Fruit fly (Drosophila melanogaster) whole organism, embryonic: ENCODE results near the gene CG5435.

ENCODE experiments used
- ATbp ChIP-seq: fragments of 200-800 bp; sonication (Bioruptor generic); optimal IDR thresholded peaks from 2 replicates; lab custom pipeline; 2017; ENCODE audit warnings: missing biosample characterization, mild to moderate bottlenecking, missing genetic modification characterization, missing genetic modification reagents
- Atf6 ChIP-seq: fragments of 200-800 bp; sonication (Bioruptor generic); IDR thresholded peaks from 2 replicates; pipeline ENCODE4 v1.3.6; 2022; ENCODE audit warnings: missing biosample characterization, missing genetic modification characterization
- Bdp1 ChIP-seq: fragments of 200-800 bp; sonication (Bioruptor generic); optimal IDR thresholded peaks from 3 replicates; lab custom pipeline; 2016; ENCODE audit warnings: missing biosample characterization, missing genetic modification characterization
- CG10267 ChIP-seq: fragments of 200-800 bp; sonication (Bioruptor generic); optimal IDR thresholded peaks from 2 replicates; lab custom pipeline; 2018; ENCODE audit warnings: missing biosample characterization, mild to moderate bottlenecking, missing genetic modification characterization, moderate library complexity
- CG10321 ChIP-seq: fragments of 200-800 bp; sonication (Bioruptor generic); IDR thresholded peaks from 2 replicates; pipeline ENCODE4 v1.3.6; 2022; ENCODE audit warnings: missing biosample characterization, missing genetic modification characterization
- CG11560 ChIP-seq: fragments of 200-800 bp; sonication (Bioruptor generic); IDR thresholded peaks from 3 replicates; pipeline ENCODE4 v1.3.6; 2022; ENCODE audit warnings: missing biosample characterization, missing genetic modification characterization
- CG13894 ChIP-seq: fragments of 200-800 bp; sonication (Bioruptor generic); optimal IDR thresholded peaks from 3 replicates; lab custom pipeline; 2018; ENCODE audit warnings: missing biosample characterization, mild to moderate bottlenecking, missing genetic modification characterization, moderate library complexity
- CG1602 ChIP-seq: fragments of 200-800 bp; sonication (Bioruptor generic); optimal IDR thresholded peaks from 3 replicates; lab custom pipeline; 2016; ENCODE audit warnings: missing biosample characterization, missing genetic modification characterization
- CG1603 ChIP-seq: fragments of 200-800 bp; sonication (Bioruptor generic); optimal IDR thresholded peaks from 2 replicates; lab custom pipeline; 2019; ENCODE audit warnings: missing biosample characterization, mild to moderate bottlenecking, missing genetic modification characterization, moderate library complexity
- CG16779 ChIP-seq: fragments of 200-800 bp; sonication (Bioruptor generic); IDR thresholded peaks from 2 replicates; pipeline ENCODE4 v1.3.6; 2022; ENCODE audit warnings: missing biosample characterization, missing genetic modification characterization
- CG17328 ChIP-seq: fragments of 200-800 bp; sonication (Bioruptor generic); IDR thresholded peaks from 2 replicates; pipeline ENCODE4 v1.3.6; 2022; ENCODE audit warnings: missing biosample characterization, missing genetic modification characterization
- CG17361 ChIP-seq: fragments of 200-800 bp; sonication (Bioruptor generic); IDR thresholded peaks from 3 replicates; pipeline ENCODE4 v1.3.6; 2022; ENCODE audit warnings: missing biosample characterization, missing genetic modification characterization
- CG17912 ChIP-seq: fragments of 200-800 bp; sonication (Bioruptor generic); optimal IDR thresholded peaks from 2 replicates; lab custom pipeline; 2018; ENCODE audit warnings: missing biosample characterization, mild to moderate bottlenecking, missing genetic modification characterization
- CG2116 ChIP-seq: fragments of 200-800 bp; sonication (Bioruptor generic); optimal IDR thresholded peaks from 3 replicates; lab custom pipeline; 2018; ENCODE audit warnings: missing biosample characterization, mild to moderate bottlenecking, missing genetic modification characterization
- CG30020 ChIP-seq: fragments of 200-800 bp; optimal IDR thresholded peaks from 2 replicates; lab custom pipeline; 2019; ENCODE audit warnings: missing biosample characterization, mild to moderate bottlenecking, missing genetic modification characterization, moderate library complexity
- CG30431 ChIP-seq: fragments of 200-800 bp; sonication (Bioruptor generic); optimal IDR thresholded peaks from 2 replicates; lab custom pipeline; 2017; ENCODE audit warnings: missing biosample characterization, missing genetic modification characterization
- CG3838 ChIP-seq: fragments of 200-800 bp; sonication (Bioruptor generic); optimal IDR thresholded peaks from 3 replicates; lab custom pipeline; 2016; ENCODE audit warnings: missing biosample characterization, missing genetic modification characterization
- CG3847 ChIP-seq: fragments of 200-800 bp; sonication (Bioruptor generic); IDR thresholded peaks from 2 replicates; pipeline ENCODE4 v1.3.6; 2022; ENCODE audit warnings: missing biosample characterization, missing genetic modification characterization
- CG4282 ChIP-seq: fragments of 200-800 bp; sonication (Bioruptor generic); optimal IDR thresholded peaks from 2 replicates; lab custom pipeline; 2016; ENCODE audit warnings: missing biosample characterization, missing genetic modification characterization
- CG4424 ChIP-seq: fragments of 200-800 bp; sonication (Bioruptor generic); optimal IDR thresholded peaks from 3 replicates; lab custom pipeline; 2016; ENCODE audit warnings: missing biosample characterization, missing genetic modification characterization
- CG4730 ChIP-seq: fragments of 200-800 bp; sonication (Bioruptor generic); IDR thresholded peaks from 2 replicates; pipeline ENCODE4 v1.3.6; 2022; ENCODE audit warnings: missing biosample characterization, missing genetic modification characterization
- CG6765 ChIP-seq: fragments of 200-800 bp; sonication (Bioruptor generic); optimal IDR thresholded peaks from 3 replicates; lab custom pipeline; 2017; ENCODE audit warnings: missing biosample characterization, mild to moderate bottlenecking, missing genetic modification characterization
- CG6854 ChIP-seq: fragments of 200-800 bp; sonication (Bioruptor generic); optimal IDR thresholded peaks from 3 replicates; lab custom pipeline; 2017; ENCODE audit warnings: missing biosample characterization, mild to moderate bottlenecking, missing genetic modification characterization
- CG9215 ChIP-seq: fragments of 200-800 bp; sonication (Bioruptor generic); IDR thresholded peaks from 2 replicates; pipeline ENCODE4 v1.3.6; 2022; ENCODE audit warnings: missing biosample characterization, missing genetic modification characterization
- Dref ChIP-seq: fragments of 200-800 bp; sonication (Bioruptor generic); IDR thresholded peaks from 2 replicates; pipeline ENCODE4 v1.3.6; 2022; ENCODE audit warnings: missing biosample characterization, missing genetic modification characterization
- Gug ChIP-seq: fragments of 200-800 bp; sonication (Bioruptor generic); IDR thresholded peaks from 4 replicates; pipeline ENCODE4 v1.3.6; 2022; ENCODE audit warnings: missing biosample characterization, missing genetic modification characterization
- H15 ChIP-seq: fragments of 200-800 bp; sonication (Bioruptor generic); IDR thresholded peaks from 3 replicates; pipeline ENCODE4 v1.3.6; 2022; ENCODE audit warnings: missing biosample characterization, missing genetic modification characterization
- HLH54F ChIP-seq: fragments of 200-800 bp; sonication (Bioruptor generic); optimal IDR thresholded peaks from 3 replicates; lab custom pipeline; 2016; ENCODE audit warnings: missing biosample characterization, missing genetic modification characterization
- Hr39 ChIP-seq: fragments of >200 bp; optimal IDR thresholded peaks from 2 replicates; lab custom pipeline; 2017
- Mes4 ChIP-seq: fragments of 200-800 bp; sonication (Bioruptor generic); optimal IDR thresholded peaks from 2 replicates; lab custom pipeline; 2016; ENCODE audit warnings: missing biosample characterization, missing genetic modification characterization
- Nf-YA ChIP-seq: fragments of 200-800 bp; sonication (Bioruptor generic); IDR thresholded peaks from 2 replicates; pipeline ENCODE4 v1.3.6; 2022; ENCODE audit warnings: missing biosample characterization, missing genetic modification characterization
- Ptx1 ChIP-seq: fragments of 200-800 bp; sonication (Bioruptor generic); IDR thresholded peaks from 2 replicates; pipeline ENCODE4 v1.3.6; 2022; ENCODE audit warnings: missing biosample characterization, missing genetic modification characterization
- Taf1 ChIP-seq: fragments of 200-800 bp; sonication (Bioruptor generic); IDR thresholded peaks from 2 replicates; pipeline ENCODE4 v1.3.6; 2022; ENCODE audit warnings: missing biosample characterization, missing genetic modification characterization
- Vsx1 ChIP-seq: fragments of 200-800 bp; sonication (Bioruptor generic); optimal IDR thresholded peaks from 2 replicates; lab custom pipeline; 2017; ENCODE audit warnings: missing biosample characterization, mild to moderate bottlenecking, missing genetic modification characterization, missing genetic modification reagents
- Xbp1 ChIP-seq: fragments of 200-800 bp; sonication (Bioruptor generic); optimal IDR thresholded peaks from 3 replicates; lab custom pipeline; 2016; ENCODE audit warnings: missing biosample characterization, mild to moderate bottlenecking, missing genetic modification characterization
- aop ChIP-seq: fragments of 200-800 bp; sonication (Bioruptor generic); IDR thresholded peaks from 2 replicates; pipeline ENCODE4 v1.3.6; 2022; ENCODE audit warnings: missing biosample characterization, missing genetic modification characterization
- br ChIP-seq: fragments of >200 bp; optimal IDR thresholded peaks from 2 replicates; lab custom pipeline; 2017
- chinmo ChIP-seq: fragments of 200-800 bp; sonication (Bioruptor generic); IDR thresholded peaks from 4 replicates; pipeline ENCODE4 v1.3.6; 2022; ENCODE audit warnings: missing biosample characterization, missing genetic modification characterization; ENCODE audit not compliant: partially characterized antibody
- cwo ChIP-seq: fragments of 200-800 bp; sonication (Bioruptor generic); optimal IDR thresholded peaks from 3 replicates; lab custom pipeline; 2017; ENCODE audit warnings: missing biosample characterization, missing genetic modification characterization, mild to moderate bottlenecking, moderate library complexity, missing genetic modification reagents
- exex ChIP-seq: fragments of 200-800 bp; sonication (Bioruptor generic); optimal IDR thresholded peaks from 4 replicates; lab custom pipeline; 2018; ENCODE audit warnings: missing biosample characterization, mild to moderate bottlenecking, missing genetic modification characterization, moderate library complexity
- ftz-f1 ChIP-seq: fragments of 200-800 bp; sonication (Bioruptor generic); optimal IDR thresholded peaks from 2 replicates; lab custom pipeline; 2016; ENCODE audit warnings: missing biosample characterization, missing genetic modification characterization
- gcm2 ChIP-seq: fragments of 200-800 bp; sonication (Bioruptor generic); optimal IDR thresholded peaks from 2 replicates; lab custom pipeline; 2016; ENCODE audit warnings: missing biosample characterization, missing genetic modification characterization
- gsb-n ChIP-seq: fragments of 200-800 bp; sonication (Bioruptor generic); optimal IDR thresholded peaks from 3 replicates; lab custom pipeline; 2018; ENCODE audit warnings: missing biosample characterization, mild to moderate bottlenecking, missing genetic modification characterization
- knrl ChIP-seq: fragments of 200-800 bp; sonication (Bioruptor generic); IDR thresholded peaks from 3 replicates; pipeline ENCODE4 v1.3.6; 2022; ENCODE audit warnings: missing biosample characterization, missing genetic modification characterization; ENCODE audit not compliant: partially characterized antibody
- mirr ChIP-seq: fragments of 200-800 bp; sonication (Bioruptor generic); optimal IDR thresholded peaks from 3 replicates; lab custom pipeline; 2018; ENCODE audit warnings: missing biosample characterization, mild to moderate bottlenecking, missing genetic modification characterization
- nerfin-2 ChIP-seq: fragments of 200-800 bp; sonication (Bioruptor generic); IDR thresholded peaks from 2 replicates; pipeline ENCODE4 v1.3.6; 2022; ENCODE audit warnings: missing biosample characterization, missing genetic modification characterization; ENCODE audit not compliant: partially characterized antibody
- otp ChIP-seq: fragments of 200-800 bp; sonication (Bioruptor generic); IDR thresholded peaks from 3 replicates; pipeline ENCODE4, ENCODE4 v1.3.6; 2022; ENCODE audit warnings: missing biosample characterization, missing genetic modification characterization
- peb ChIP-seq: fragments of 200-800 bp; sonication (Bioruptor generic); IDR thresholded peaks from 2 replicates; pipeline ENCODE4 v1.3.6; 2022; ENCODE audit warnings: missing biosample characterization, missing genetic modification characterization
- rib ChIP-seq: fragments of 200-800 bp; sonication (Bioruptor generic); IDR thresholded peaks from 2 replicates; pipeline ENCODE4 v1.3.6; 2022; ENCODE audit warnings: missing biosample characterization, missing genetic modification characterization
- sna ChIP-seq: fragments of 200-800 bp; sonication (Bioruptor generic); IDR thresholded peaks from 2 replicates; pipeline ENCODE4 v1.3.6; 2022; ENCODE audit warnings: missing biosample characterization, missing genetic modification characterization; ENCODE audit not compliant: partially characterized antibody
- stc ChIP-seq: fragments of 200-800 bp; sonication (Bioruptor generic); IDR thresholded peaks from 2 replicates; pipeline ENCODE4 v1.3.6; 2022; ENCODE audit warnings: missing biosample characterization, missing genetic modification characterization
- zfh1 ChIP-seq: fragments of 200-800 bp; sonication (Bioruptor generic); IDR thresholded peaks from 3 replicates; pipeline ENCODE4 v1.3.6; 2022; ENCODE audit warnings: missing biosample characterization, missing genetic modification characterization
- zfh2 ChIP-seq: fragments of 200-800 bp; sonication (Bioruptor generic); optimal IDR thresholded peaks from 2 replicates; lab custom pipeline; 2016; ENCODE audit warnings: missing biosample characterization, missing genetic modification characterization

CG5435 gene

DNA sequence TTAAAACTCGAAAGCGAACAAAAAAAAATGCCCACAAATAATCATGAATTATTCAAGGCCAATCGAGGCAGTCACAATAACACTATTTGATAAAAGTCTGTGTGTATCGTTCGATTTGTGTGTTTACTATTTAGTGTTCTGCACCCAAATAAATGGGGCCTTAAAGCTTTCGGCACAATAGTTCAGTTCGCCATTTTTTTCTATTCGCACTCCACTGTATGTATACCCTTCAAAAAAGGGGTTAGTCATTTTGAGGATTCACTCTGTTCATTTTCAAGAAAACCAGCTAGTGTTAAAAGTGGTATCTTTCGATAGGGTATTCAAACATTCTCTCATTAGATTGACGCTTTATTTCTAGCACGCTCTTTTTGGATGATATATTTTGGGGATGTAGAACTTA is 37.0 kb upstream of the CG5435 start (continued):
- TF ChIP-seq CG30020 (tag; lab: Kevin White, UChicago) (no peak), CG9215 (GFP tag; lab: Robert Waterston, UW) (no peak), br (lab: Kevin White, UChicago) (no peak), Xbp1 (GFP tag; lab: Kevin White, UChicago) (peak; percentile 31), peb (GFP tag; lab: Robert Waterston, UW) (no peak), knrl (GFP tag; lab: Robert Waterston, UW) (no peak), CG3838 (GFP tag; lab: Kevin White, UChicago) (no peak), Taf1 (GFP tag; lab: Robert Waterston, UW) (peak; percentile 39; the same call in 1 of the 2 replicates), nerfin-2 (GFP tag; lab: Robert Waterston, UW) (no peak), CG4282 (GFP tag; lab: Kevin White, UChicago) (peak; percentile 66), CG6765 (GFP tag; lab: Kevin White, UChicago) (no peak), CG11560 (tag; lab: Robert Waterston, UW) (no peak), CG17328 (GFP tag; lab: Robert Waterston, UW) (no peak), zfh2 (GFP tag; lab: Kevin White, UChicago) (peak; percentile 80), CG1602 (GFP tag; lab: Kevin White, UChicago) (no peak), exex (tag; lab: Kevin White, UChicago) (peak; percentile 61), rib (GFP tag; lab: Robert Waterston, UW) (peak; percentile 94), zfh1 (GFP tag; lab: Robert Waterston, UW) (no peak), HLH54F (GFP tag; lab: Kevin White, UChicago) (peak; percentile 76), CG17912 (GFP tag; lab: Kevin White, UChicago) (no peak), ftz-f1 (GFP tag; lab: Kevin White, UChicago) (peak; percentile 76), H15 (GFP tag; lab: Robert Waterston, UW) (no peak), stc (0 out of 2 replicates have a peak, but pooled peaks have one; percentile 7), CG4424 (no peak), chinmo (peak; percentile 67; the same call in 1 of the 4 replicates), CG30431 (GFP tag; lab: Kevin White, UChicago) (no peak), Gug (GFP tag; lab: Robert Waterston, UW) (peak; percentile 55; the same call in 2 of the 4 replicates), aop (no peak), gsb-n (tag; lab: Kevin White, UChicago) (no peak), CG2116 (GFP tag; lab: Kevin White, UChicago) (no peak), Bdp1 (GFP tag; lab: Kevin White, UChicago) (no peak), CG10321 (GFP tag; lab: Robert Waterston, UW) (no peak), sna (no peak), CG13894 (tag; lab: Kevin White, UChicago) (peak; percentile 84), mirr (GFP tag; lab: Kevin White, UChicago) (peak; percentile 68), CG17361 (no peak), CG4730 (GFP tag; lab: Robert Waterston, UW) (peak; percentile 7; the same call in 1 of the 2 replicates), CG16779 (peak; percentile 76), Atf6 (GFP tag; lab: Robert Waterston, UW) (peak; percentile 71), Ptx1 (GFP tag; lab: Robert Waterston, UW) (peak; percentile 27), gcm2 (GFP tag; lab: Kevin White, UChicago) (no peak), Mes4 (GFP tag; lab: Kevin White, UChicago) (no peak), cwo (GFP tag; lab: Kevin White, UChicago) (peak; percentile 46), Dref (GFP tag; lab: Robert Waterston, UW) (no peak), Hr39 (no peak), CG6854 (GFP tag; lab: Kevin White, UChicago) (peak; percentile 14), Vsx1 (no peak), CG1603 (tag; lab: Kevin White, UChicago) (no peak), ATbp (GFP tag; lab: Kevin White, UChicago) (no peak), CG10267 (peak; percentile 4), CG3847 (GFP tag; lab: Robert Waterston, UW) (peak; percentile 68), otp (GFP tag; lab: Robert Waterston, UW) (0 out of 3 replicates have a peak, but pooled peaks have one; percentile 48), Nf-YA (no peak)
